Worm (Caenorhabditis elegans): ENCODE measurements around the gene Y6D1A.1.

DNA sequence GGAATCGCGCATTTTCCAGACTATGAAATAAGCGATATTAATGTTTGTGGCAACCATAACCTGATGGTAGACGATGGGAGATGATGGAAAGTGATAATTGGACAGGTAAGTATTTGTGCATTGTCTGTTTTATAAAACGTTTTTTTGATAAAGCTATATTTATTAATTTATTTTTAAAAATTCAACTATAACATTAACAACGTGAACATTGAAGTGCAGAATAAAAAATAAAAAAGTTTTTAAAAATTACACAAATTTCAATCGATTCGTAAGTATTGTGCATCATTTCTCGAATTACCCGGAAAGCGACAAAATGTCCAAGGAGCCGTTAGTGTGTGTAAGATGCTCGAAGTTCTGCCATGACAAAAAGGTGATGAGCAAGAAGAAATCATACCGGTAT is 17.2 kb downstream of the Y6D1A.1 start, which contains the start of gene jmjd-1.1:
- TF ChIP-seq ZK546.5 (tag; optimal IDR thresholded peaks at IDR 0.05) = no peak
- no peak for TF ChIP-seq snpc-4 (tag; optimal IDR thresholded peaks at IDR 0.05)
- no peak for TF ChIP-seq skn-1 (tag; optimal IDR thresholded peaks at IDR 0.05)
- no peak for TF ChIP-seq pha-4 (tag; optimal IDR thresholded peaks at IDR 0.05)
- TF ChIP-seq ceh-82 (tag; optimal IDR thresholded peaks at IDR 0.05) = no peak
- TF ChIP-seq fkh-10 (GFP tag; optimal IDR thresholded peaks at IDR 0.05) = no peak
- no peak for TF ChIP-seq aly-2 (tag; optimal IDR thresholded peaks at IDR 0.05)
- TF ChIP-seq lin-39 (tag; optimal IDR thresholded peaks at IDR 0.05) = no peak

Measured in whole organism, L3 larva.